Worm (Caenorhabditis elegans) whole organism, L2 larva: Measurements from ENCODE around the gene W09G12.9.

Source experiments
- C34F6.9 ChIP-seq: fragments of 150-350 bp; optimal IDR thresholded peaks from 2 replicates; lab custom pipeline; 2014; ENCODE audit warnings: missing biosample characterization, missing genetic modification characterization
- F13H6.1 ChIP-seq: sonication (generic microtip); optimal IDR thresholded peaks from 2 replicates; lab custom pipeline; 2016; ENCODE audit warnings: missing genetic modification characterization, missing compliant biosample characterization
- R02D3.7 ChIP-seq: fragments of 150-350 bp; optimal IDR thresholded peaks from 2 replicates; lab custom pipeline; 2014; ENCODE audit warnings: missing biosample characterization, missing genetic modification characterization
- ZK546.5 ChIP-seq: sonication (generic microtip); optimal IDR thresholded peaks from 2 replicates; lab custom pipeline; 2017; ENCODE audit warnings: missing biosample characterization, missing genetic modification characterization
- alr-1 ChIP-seq: fragments of 150-350 bp; optimal IDR thresholded peaks from 2 replicates; lab custom pipeline; 2014; ENCODE audit warnings: missing biosample characterization, missing genetic modification characterization
- aly-2 ChIP-seq: fragments of 150-350 bp; optimal IDR thresholded peaks from 2 replicates; lab custom pipeline; 2014; ENCODE audit warnings: missing biosample characterization, missing genetic modification characterization
- ama-1 ChIP-seq: fragments of 150-350 bp; optimal IDR thresholded peaks from 2 replicates; lab custom pipeline; 2018; ENCODE audit warnings: inconsistent platforms
- blmp-1 ChIP-seq: sonication (generic microtip); optimal IDR thresholded peaks from 2 replicates; lab custom pipeline; 2017; ENCODE audit warnings: missing genetic modification characterization, mild to moderate bottlenecking, missing compliant biosample characterization, antibody characterized with exemption, moderate library complexity; ENCODE audit not compliant: insufficient read depth
- ceh-16 ChIP-seq: fragments of 150-350 bp; optimal IDR thresholded peaks from 2 replicates; lab custom pipeline; 2014; ENCODE audit warnings: missing biosample characterization, missing genetic modification characterization
- ceh-82 ChIP-seq: fragments of 150-350 bp; optimal IDR thresholded peaks from 2 replicates; lab custom pipeline; 2014; ENCODE audit warnings: missing biosample characterization, missing genetic modification characterization
- crh-2 ChIP-seq: sonication (generic microtip); optimal IDR thresholded peaks from 2 replicates; lab custom pipeline; 2017; ENCODE audit warnings: missing biosample characterization, missing genetic modification characterization
- dmd-4 ChIP-seq: sonication (generic microtip); optimal IDR thresholded peaks from 2 replicates; lab custom pipeline; 2017; ENCODE audit warnings: missing biosample characterization, missing genetic modification characterization
- egl-27 ChIP-seq: sonication (generic microtip); optimal IDR thresholded peaks from 3 replicates; lab custom pipeline; 2017; ENCODE audit warnings: missing biosample characterization, missing genetic modification reagents, missing genetic modification characterization
- elt-1 ChIP-seq: fragments of 150-350 bp; optimal IDR thresholded peaks from 2 replicates; lab custom pipeline; 2014; ENCODE audit warnings: missing biosample characterization, missing genetic modification characterization
- elt-3 ChIP-seq: sonication (generic microtip); optimal IDR thresholded peaks from 2 replicates; lab custom pipeline; 2017; ENCODE audit warnings: missing biosample characterization, missing genetic modification characterization
- fos-1 ChIP-seq: fragments of 150-350 bp; optimal IDR thresholded peaks from 2 replicates; lab custom pipeline; 2014; ENCODE audit warnings: missing biosample characterization, missing genetic modification characterization
- gmeb-1 ChIP-seq: fragments of 150-350 bp; optimal IDR thresholded peaks from 2 replicates; lab custom pipeline; 2014; ENCODE audit warnings: missing biosample characterization, missing genetic modification characterization
- lin-11 ChIP-seq: fragments of 150-350 bp; sonication (generic microtip); optimal IDR thresholded peaks from 2 replicates; lab custom pipeline; 2014; ENCODE audit warnings: missing biosample characterization, missing genetic modification characterization, inconsistent platforms, mixed read lengths
- lin-13 ChIP-seq: fragments of 150-350 bp; optimal IDR thresholded peaks from 2 replicates; lab custom pipeline; 2014; ENCODE audit warnings: missing biosample characterization, missing genetic modification reagents, missing genetic modification characterization
- lsy-2 ChIP-seq, 2 experiments: fragments of 150-350 bp in 1 of 2; sonication (generic microtip) in 1 of 2; optimal IDR thresholded peaks; 2 replicates each; lab custom pipeline; 2014 to 2017; ENCODE audit warnings: missing biosample characterization in 2 of 2, missing genetic modification characterization in 2 of 2
- mbf-1 ChIP-seq: sonication (generic microtip); optimal IDR thresholded peaks from 2 replicates; lab custom pipeline; 2017; ENCODE audit warnings: missing biosample characterization, missing genetic modification characterization
- mdl-1 ChIP-seq, 2 experiments: fragments of 150-350 bp in 1 of 2; sonication (generic microtip) in 1 of 2; optimal IDR thresholded peaks; 2 replicates each; lab custom pipeline; 2017; ENCODE audit warnings: missing biosample characterization in 2 of 2, missing genetic modification characterization in 2 of 2
- nhr-10 ChIP-seq: sonication (generic microtip); optimal IDR thresholded peaks from 2 replicates; lab custom pipeline; 2017; ENCODE audit warnings: missing biosample characterization, missing genetic modification characterization
- nhr-11 ChIP-seq: fragments of 150-350 bp; optimal IDR thresholded peaks from 2 replicates; lab custom pipeline; 2014; ENCODE audit warnings: missing biosample characterization, missing genetic modification characterization
- nhr-12 ChIP-seq: fragments of 150-350 bp; optimal IDR thresholded peaks from 2 replicates; lab custom pipeline; 2014; ENCODE audit warnings: missing biosample characterization, missing genetic modification characterization
- nhr-129 ChIP-seq: fragments of 150-350 bp; optimal IDR thresholded peaks from 2 replicates; lab custom pipeline; 2014; ENCODE audit warnings: missing biosample characterization, missing genetic modification characterization
- nhr-21 ChIP-seq: fragments of 150-350 bp; optimal IDR thresholded peaks from 2 replicates; lab custom pipeline; 2014; ENCODE audit warnings: missing biosample characterization, missing genetic modification characterization
- nhr-23 ChIP-seq: fragments of 150-350 bp; optimal IDR thresholded peaks from 2 replicates; lab custom pipeline; 2014; ENCODE audit warnings: missing biosample characterization, missing genetic modification reagents, missing genetic modification characterization
- nhr-237 ChIP-seq: fragments of 150-350 bp; optimal IDR thresholded peaks from 2 replicates; lab custom pipeline; 2014; ENCODE audit warnings: missing biosample characterization, missing genetic modification characterization
- nhr-25 ChIP-seq: fragments of 150-350 bp; sonication (generic microtip); optimal IDR thresholded peaks from 3 replicates; lab custom pipeline; 2014; ENCODE audit warnings: missing biosample characterization, missing genetic modification characterization
- nhr-6 ChIP-seq: fragments of 150-350 bp; optimal IDR thresholded peaks from 2 replicates; lab custom pipeline; 2014; ENCODE audit warnings: missing biosample characterization, missing genetic modification characterization
- nhr-77 ChIP-seq: fragments of 150-350 bp; optimal IDR thresholded peaks from 2 replicates; lab custom pipeline; 2014; ENCODE audit warnings: missing biosample characterization, missing genetic modification characterization
- peb-1 ChIP-seq: fragments of 150-350 bp; optimal IDR thresholded peaks from 2 replicates; lab custom pipeline; 2014; ENCODE audit warnings: missing biosample characterization, missing genetic modification characterization
- skn-1 ChIP-seq: sonication (generic microtip); optimal IDR thresholded peaks from 2 replicates; lab custom pipeline; 2017; ENCODE audit warnings: missing biosample characterization, missing genetic modification characterization
- sma-3 ChIP-seq: sonication (generic microtip); optimal IDR thresholded peaks from 2 replicates; lab custom pipeline; 2016; ENCODE audit warnings: missing genetic modification reagents, missing genetic modification characterization, missing compliant biosample characterization
- sma-9 ChIP-seq, 2 experiments: fragments of 150-350 bp in 1 of 2; sonication (generic microtip) in 1 of 2; optimal IDR thresholded peaks; 2 replicates each; lab custom pipeline; 2014 to 2016; ENCODE audit warnings: missing genetic modification characterization in 2 of 2, mild to moderate bottlenecking in 1 of 2, missing biosample characterization in 1 of 2, missing compliant biosample characterization in 1 of 2, missing genetic modification reagents in 1 of 2, moderate library complexity in 1 of 2
- snpc-4 ChIP-seq: fragments of 150-350 bp; optimal IDR thresholded peaks from 2 replicates; lab custom pipeline; 2014; ENCODE audit warnings: missing biosample characterization, missing genetic modification characterization
- unc-39 ChIP-seq: fragments of 150-350 bp; optimal IDR thresholded peaks from 2 replicates; lab custom pipeline; 2014; ENCODE audit warnings: missing biosample characterization, missing genetic modification characterization
- unc-55 ChIP-seq: fragments of 150-350 bp; sonication (generic microtip); optimal IDR thresholded peaks from 3 replicates; lab custom pipeline; 2014; ENCODE audit warnings: missing biosample characterization, missing genetic modification reagents, missing genetic modification characterization
- unc-62 ChIP-seq: fragments of 150-350 bp; optimal IDR thresholded peaks from 2 replicates; lab custom pipeline; 2014; ENCODE audit warnings: missing biosample characterization, missing genetic modification reagents, missing genetic modification characterization
- zag-1 ChIP-seq: fragments of 150-350 bp; optimal IDR thresholded peaks from 2 replicates; lab custom pipeline; 2014; ENCODE audit warnings: missing biosample characterization, missing genetic modification characterization
- ztf-1 ChIP-seq: fragments of 200-800 bp; sonication (Bioruptor generic); conservative IDR thresholded peaks from 2 replicates; pipeline ENCODE4 v1.3.6; 2022; ENCODE audit warnings: missing genetic modification characterization, missing compliant biosample characterization
- ztf-11 ChIP-seq: sonication (generic microtip); optimal IDR thresholded peaks from 2 replicates; lab custom pipeline; 2017; ENCODE audit warnings: missing biosample characterization, missing genetic modification characterization
- ztf-4 ChIP-seq: fragments of 150-350 bp; optimal IDR thresholded peaks from 2 replicates; lab custom pipeline; 2014; ENCODE audit warnings: missing biosample characterization, missing genetic modification characterization

W09G12.9 gene

ce11 chrIV:1170408-1170807, 46.0 kb upstream of the W09G12.9 start, which contains the start of gene cec-2:
Gene cec-2 (plus strand): TSS chrIV:1170708.
- TF ChIP-seq ztf-4 (tag; lab: Kevin White, UChicago) (no peak), lin-11 (no peak), nhr-12 (tag; lab: Kevin White, UChicago) (no peak), nhr-237 (tag; lab: Kevin White, UChicago) (no peak), mbf-1 (no peak), R02D3.7 (no peak), skn-1 (tag; lab: Kevin White, UChicago) (no peak), ceh-16 (tag; lab: Kevin White, UChicago) (no peak), blmp-1 (tag; lab: Kevin White, UChicago) (no peak), egl-27 (tag; lab: Kevin White, UChicago) (no peak), peb-1 (tag; lab: Kevin White, UChicago) (no peak), mdl-1 (tag; optimal IDR thresholded peaks at IDR 0.05; lab: Kevin White, UChicago) (no peak), nhr-129 (tag; lab: Kevin White, UChicago) (no peak), ZK546.5 (tag; lab: Kevin White, UChicago) (no peak), nhr-77 (no peak), elt-1 (tag; lab: Kevin White, UChicago) (no peak), alr-1 (no peak)

- TF ChIP-seq nhr-12 (tag; lab: Kevin White, UChicago): no peak
- no peak for TF ChIP-seq nhr-237 (tag; lab: Kevin White, UChicago)
- TF ChIP-seq F13H6.1 (tag; lab: Kevin White, UChicago): no peak
- TF ChIP-seq elt-1 (tag; lab: Kevin White, UChicago): no peak
- no peak for TF ChIP-seq unc-62 (GFP tag; lab: Kevin White, UChicago)
Measured at ce11 chrIV:1174411-1174810, 42.0 kb upstream of the W09G12.9 start.

ce11 chrIV:1176613-1177012, 39.8 kb upstream of the W09G12.9 start:
- TF ChIP-seq nhr-23 (tag; lab: Kevin White, UChicago) (no peak), unc-39 (no peak), lsy-2 (tag; optimal IDR thresholded peaks at IDR 0.05; lab: Kevin White, UChicago) (no peak), fos-1 (no peak)

- TF ChIP-seq nhr-23 (tag; lab: Kevin White, UChicago) (no peak), C34F6.9 (tag; lab: Kevin White, UChicago) (peak; percentile 15), alr-1 (no peak), zag-1 (no peak), gmeb-1 (tag; lab: Kevin White, UChicago) (peak; percentile 93), ZK546.5 (tag; lab: Kevin White, UChicago) (no peak), lin-11 (no peak), sma-3 (GFP tag; lab: Kevin White, UChicago) (no peak), nhr-77 (no peak), unc-55 (GFP tag; lab: Kevin White, UChicago) (peak; percentile 35), ztf-4 (tag; lab: Kevin White, UChicago) (no peak), nhr-21 (tag; lab: Kevin White, UChicago) (no peak), skn-1 (tag; lab: Kevin White, UChicago) (no peak), ztf-11 (tag; lab: Kevin White, UChicago) (no peak), ama-1 (lab: Kevin White, UChicago) (no peak), nhr-10 (tag; lab: Kevin White, UChicago) (no peak), lsy-2 (tag; optimal IDR thresholded peaks at IDR 0.05; lab: Kevin White, UChicago) (peak; percentile 6 to 68), nhr-6 (tag; lab: Kevin White, UChicago) (no peak), unc-39 (no peak), elt-3 (tag; lab: Kevin White, UChicago) (no peak), crh-2 (tag; lab: Kevin White, UChicago) (peak; percentile 23), aly-2 (no peak), unc-62 (GFP tag; lab: Kevin White, UChicago) (no peak), nhr-129 (tag; lab: Kevin White, UChicago) (no peak), ceh-82 (tag; lab: Kevin White, UChicago) (no peak), sma-9 (GFP tag; optimal IDR thresholded peaks at IDR 0.05; lab: Kevin White, UChicago) (no peak), sma-9 (tag; optimal IDR thresholded peaks at IDR 0.05; lab: Kevin White, UChicago) (no peak), nhr-25 (no peak), ztf-1 (GFP tag; lab: Robert Waterston, UW) (no peak), dmd-4 (tag; lab: Kevin White, UChicago) (no peak), F13H6.1 (tag; lab: Kevin White, UChicago) (no peak), nhr-12 (tag; lab: Kevin White, UChicago) (no peak), mdl-1 (tag; optimal IDR thresholded peaks at IDR 0.05; lab: Kevin White, UChicago) (no peak), blmp-1 (tag; lab: Kevin White, UChicago) (no peak), egl-27 (tag; lab: Kevin White, UChicago) (no peak), lin-13 (GFP tag; lab: Kevin White, UChicago) (peak; percentile 37), snpc-4 (tag; lab: Kevin White, UChicago) (no peak), elt-1 (tag; lab: Kevin White, UChicago) (no peak), nhr-11 (tag; lab: Kevin White, UChicago) (no peak)
- TF ChIP-seq, all 48 proteins: peak for 6
Measured at ce11 chrIV:1177683-1178082, 38.7 kb upstream of the W09G12.9 start, which contains the start of gene Y104H12D.2. Gene Y104H12D.2 (plus strand): TSS chrIV:1178022.
